Worm (Caenorhabditis elegans) whole organism, mixed stage, embryonic: ENCODE data around the gene T02C1.2.

Source experiments
- blmp-1 ChIP-seq: fragments of 150-350 bp; optimal IDR thresholded peaks from 2 replicates; lab custom pipeline; 2014; ENCODE audit warnings: missing biosample characterization, missing genetic modification characterization
- ces-1 ChIP-seq: fragments of 150-350 bp; optimal IDR thresholded peaks from 2 replicates; lab custom pipeline; 2014; ENCODE audit warnings: missing biosample characterization, missing genetic modification reagents, missing genetic modification characterization
- lin-13 ChIP-seq: fragments of 150-350 bp; optimal IDR thresholded peaks from 2 replicates; lab custom pipeline; 2014; ENCODE audit warnings: missing biosample characterization, missing genetic modification characterization
- nhr-237 ChIP-seq: fragments of 150-350 bp; optimal IDR thresholded peaks from 2 replicates; lab custom pipeline; 2014; ENCODE audit warnings: missing biosample characterization, missing genetic modification characterization
- nhr-28 ChIP-seq: fragments of 150-350 bp; optimal IDR thresholded peaks from 2 replicates; lab custom pipeline; 2014; ENCODE audit warnings: missing biosample characterization, missing genetic modification characterization
- nhr-76 ChIP-seq: sonication (generic microtip); optimal IDR thresholded peaks from 2 replicates; lab custom pipeline; 2017; ENCODE audit warnings: missing biosample characterization, missing genetic modification characterization
- unc-39 ChIP-seq: fragments of 150-350 bp; optimal IDR thresholded peaks from 2 replicates; lab custom pipeline; 2014; ENCODE audit warnings: missing biosample characterization, missing genetic modification characterization
- ztf-11 ChIP-seq: fragments of 150-350 bp; optimal IDR thresholded peaks from 2 replicates; lab custom pipeline; 2014; ENCODE audit warnings: missing biosample characterization, missing genetic modification characterization

DNA sequence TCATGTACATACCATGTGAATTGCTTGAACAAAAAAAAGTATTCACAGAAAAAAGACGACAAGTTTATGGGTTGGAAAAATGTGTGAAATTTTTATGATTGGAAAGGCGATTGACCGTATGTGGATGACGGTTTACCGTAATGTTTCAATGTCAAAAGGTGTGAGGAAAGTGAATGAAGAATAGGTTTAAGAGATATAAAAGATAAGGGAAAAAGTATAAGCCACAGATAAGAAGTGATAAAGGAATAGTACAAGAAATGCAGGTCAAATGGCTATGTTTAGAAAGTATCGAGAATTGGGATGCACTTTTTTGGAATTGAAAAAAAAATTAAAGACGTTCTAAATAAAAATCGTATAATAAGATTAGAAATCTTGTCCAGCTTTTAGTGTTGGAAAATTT lies 27.0 kb downstream of the T02C1.2 start:
- no peak for TF ChIP-seq unc-39 (tag; lab: Kevin White, UChicago)
- TF ChIP-seq ztf-11 (tag; lab: Kevin White, UChicago) = no peak
- TF ChIP-seq blmp-1 (tag; lab: Kevin White, UChicago) = no peak
- no peak for TF ChIP-seq nhr-76 (tag; lab: Kevin White, UChicago)
- no peak for TF ChIP-seq ces-1 (GFP tag; lab: Kevin White, UChicago)
- TF ChIP-seq nhr-237 (tag; lab: Kevin White, UChicago) = no peak
- TF ChIP-seq nhr-28 (tag; lab: Kevin White, UChicago) = no peak
- no peak for TF ChIP-seq lin-13 (tag; lab: Kevin White, UChicago)
